Fruit fly (Drosophila melanogaster) Kc167 (cell line): ENCODE measurements around the gene CG43779.

Experiments
- Sin3A ChIP-seq: fragments of >200 bp; optimal IDR thresholded peaks from 2 replicates; lab custom pipeline; 2018; ENCODE audit warnings: missing external identifiers
- h ChIP-seq: fragments of >200 bp; optimal IDR thresholded peaks from 3 replicates; lab custom pipeline; 2018; ENCODE audit warnings: missing external identifiers
- insv ChIP-seq: fragments of >200 bp; optimal IDR thresholded peaks from 3 replicates; lab custom pipeline; 2018; ENCODE audit warnings: missing external identifiers
- psq ChIP-seq: fragments of >200 bp; optimal IDR thresholded peaks from 2 replicates; lab custom pipeline; 2017; ENCODE audit warnings: missing external identifiers
- ttk ChIP-seq: sonication (Bioruptor generic); optimal IDR thresholded peaks from 2 replicates; lab custom pipeline; 2017; ENCODE audit warnings: missing external identifiers

DNA sequence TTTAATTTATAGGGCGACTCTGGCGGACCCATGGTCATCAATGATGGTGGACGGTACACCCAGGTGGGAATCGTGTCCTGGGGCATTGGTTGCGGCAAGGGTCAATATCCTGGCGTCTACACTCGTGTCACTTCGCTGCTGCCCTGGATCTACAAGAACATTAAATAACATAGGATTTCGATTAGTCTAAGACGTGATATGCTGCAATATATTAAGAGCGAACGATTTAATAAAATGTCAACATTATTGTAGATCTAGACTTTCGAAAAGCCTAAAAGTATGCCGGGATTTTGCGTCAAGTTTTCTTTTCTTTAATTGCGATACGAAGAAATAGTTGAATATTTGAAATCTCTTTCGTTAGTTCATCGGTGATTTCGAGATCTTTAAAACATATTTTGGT lies 49.4 kb downstream of the CG43779 start, which contains the start of gene Naa20B:
- no peak for TF ChIP-seq ttk (lab: Kevin White, UChicago)
- no peak for TF ChIP-seq psq (lab: Kevin White, UChicago)
- no peak for TF ChIP-seq Sin3A
- no peak for TF ChIP-seq h (lab: Kevin White, UChicago)
- TF ChIP-seq insv (lab: Kevin White, UChicago): no peak
